Worm (Caenorhabditis elegans): ENCODE measurements around the gene sfrp-1.

ce11 chrIV:6378398-6378797 is 23.8 kb downstream of the sfrp-1 start:
- TF ChIP-seq dve-1 (tag; optimal IDR thresholded peaks at IDR 0.05): no peak
- TF ChIP-seq gmeb-2 (tag; optimal IDR thresholded peaks at IDR 0.05): no peak
- TF ChIP-seq madf-2 (tag; optimal IDR thresholded peaks at IDR 0.05): no peak
- no peak for TF ChIP-seq ceh-48 (tag; optimal IDR thresholded peaks at IDR 0.05)
- no peak for TF ChIP-seq nhr-11 (tag; optimal IDR thresholded peaks at IDR 0.05)

All from whole organism, late embryonic.